Worm (Caenorhabditis elegans) whole organism, L4/young adult: ENCODE data around the gene C17H12.3.

Experiments used
- W03F9.2 ChIP-seq: fragments of 150-350 bp; optimal IDR thresholded peaks from 2 replicates; lab custom pipeline; 2014; ENCODE audit warnings: missing biosample characterization, missing genetic modification characterization
- dao-5 ChIP-seq: sonication (generic microtip); optimal IDR thresholded peaks from 2 replicates; lab custom pipeline; 2016; ENCODE audit warnings: missing genotype, missing genetic modification characterization, moderate library complexity, missing compliant biosample characterization
- him-1 ChIP-seq: sonication (generic microtip); optimal IDR thresholded peaks from 2 replicates; lab custom pipeline; 2016; ENCODE audit warnings: missing genotype, missing genetic modification reagents, missing genetic modification characterization, missing compliant biosample characterization

The C17H12.3 gene

ce11 chrIV:6809756-6810155, 14.3 kb upstream of the C17H12.3 start:
- no peak for TF ChIP-seq W03F9.2
- TF ChIP-seq him-1 (tag; lab: Kevin White, UChicago): peak; percentile 85
- TF ChIP-seq dao-5 (tag; lab: Kevin White, UChicago): no peak

ce11 chrIV:6806475-6807063, 11.1 kb upstream of the C17H12.3 start, which contains the start of gene C17H12.10:
TSS of gene C17H12.10 (plus strand) at chrIV:6806799.
- TF ChIP-seq dao-5 (tag; lab: Kevin White, UChicago): no peak
- TF ChIP-seq W03F9.2: no peak
- peak; percentile 43 for TF ChIP-seq him-1 (tag; lab: Kevin White, UChicago)

- TF ChIP-seq W03F9.2 (no peak), him-1 (tag; lab: Kevin White, UChicago) (no peak), dao-5 (tag; lab: Kevin White, UChicago) (no peak)
Measured at ce11 chrIV:6804815-6805214, 9.4 kb upstream of the C17H12.3 start, which contains the start of gene C17H12.37. TSS of gene C17H12.37 (plus strand) at chrIV:6805115.

ce11 chrIV:6803805-6804344, 8.4 kb upstream of the C17H12.3 start:
- no peak for TF ChIP-seq W03F9.2
- TF ChIP-seq him-1 (tag; lab: Kevin White, UChicago): no peak
- no peak for TF ChIP-seq dao-5 (tag; lab: Kevin White, UChicago)

- TF ChIP-seq dao-5 (tag; lab: Kevin White, UChicago) (no peak), W03F9.2 (no peak), him-1 (tag; lab: Kevin White, UChicago) (no peak)
Measured at ce11 chrIV:6803294-6803693, 7.9 kb upstream of the C17H12.3 start.

- TF ChIP-seq W03F9.2 (no peak), him-1 (tag; lab: Kevin White, UChicago) (no peak), dao-5 (tag; lab: Kevin White, UChicago) (no peak)
Measured at ce11 chrIV:6802132-6802531, 6.7 kb upstream of the C17H12.3 start, which contains the start of the genes cest-4 and C17H12.11. TSS of gene cest-4 (minus strand) at chrIV:6802337. TSS of gene C17H12.11 (plus strand) at chrIV:6802387.

ce11 chrIV:6793310-6793966, 2.0 kb downstream of the C17H12.3 start:
- TF ChIP-seq dao-5 (tag; lab: Kevin White, UChicago) (no peak), him-1 (tag; lab: Kevin White, UChicago) (no peak), W03F9.2 (no peak)

ce11 chrIV:6792380-6793309, 2.8 kb downstream of the C17H12.3 start:
- no peak for TF ChIP-seq him-1 (tag; lab: Kevin White, UChicago)

ce11 chrIV:6790438-6791124, 4.8 kb downstream of the C17H12.3 start, which contains the start of the genes C17H12.2 and vha-8:
TSS of gene C17H12.2 (minus strand) at chrIV:6790488.
TSS of gene vha-8 (plus strand) at chrIV:6791074.
- TF ChIP-seq dao-5 (tag; lab: Kevin White, UChicago): no peak
- peak; percentile 92 for TF ChIP-seq W03F9.2
- peak; percentile 86 for TF ChIP-seq him-1 (tag; lab: Kevin White, UChicago)

- TF ChIP-seq dao-5 (tag; lab: Kevin White, UChicago): no peak
- TF ChIP-seq him-1 (tag; lab: Kevin White, UChicago): no peak
- no peak for TF ChIP-seq W03F9.2
Measured at ce11 chrIV:6789950-6790349, 5.5 kb downstream of the C17H12.3 start.

- TF ChIP-seq him-1 (tag; lab: Kevin White, UChicago) (peak; percentile 28), W03F9.2 (peak; percentile 55), dao-5 (tag; lab: Kevin White, UChicago) (no peak)
Measured at ce11 chrIV:6785873-6786272, 9.6 kb downstream of the C17H12.3 start.

- TF ChIP-seq dao-5 (tag; lab: Kevin White, UChicago): no peak
- TF ChIP-seq him-1 (tag; lab: Kevin White, UChicago): no peak
- TF ChIP-seq W03F9.2: no peak
Measured at ce11 chrIV:6785151-6785550, 10.3 kb downstream of the C17H12.3 start, which contains the start of gene dyci-1. TSS of gene dyci-1 (minus strand) at chrIV:6785272.

ce11 chrIV:6777156-6777555, 18.3 kb downstream of the C17H12.3 start:
- no peak for TF ChIP-seq him-1 (tag; lab: Kevin White, UChicago)
- TF ChIP-seq W03F9.2: no peak
- no peak for TF ChIP-seq dao-5 (tag; lab: Kevin White, UChicago)
